Worm (Caenorhabditis elegans): ENCODE results near the gene trh-1.

DNA sequence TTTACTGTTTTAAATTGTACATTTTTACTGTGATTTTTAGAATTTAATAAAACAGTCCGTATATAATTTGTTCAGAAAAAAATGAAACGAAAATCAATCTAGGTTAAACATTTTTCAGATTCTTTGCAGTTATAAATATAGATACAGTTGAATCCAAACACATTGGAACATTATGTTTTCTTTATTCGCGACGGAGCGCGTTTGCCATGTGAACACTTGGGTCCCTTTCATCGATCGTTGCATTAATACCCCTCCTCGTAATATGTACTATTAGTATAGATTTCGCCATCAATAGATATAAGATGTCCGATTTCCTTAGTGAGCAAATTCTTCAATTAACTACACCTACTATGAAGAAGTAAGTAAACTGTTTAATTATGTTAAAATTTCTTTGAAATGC, 33.4 kb upstream of the trh-1 start, which contains the start of gene C49C3.8:
- TF ChIP-seq unc-42 (tag; optimal IDR thresholded peaks at IDR 0.05): no peak
- no peak for TF ChIP-seq pag-3 (tag; optimal IDR thresholded peaks at IDR 0.05; ENCODE audit: borderline replicate concordance)
- TF ChIP-seq nhr-11 (tag; optimal IDR thresholded peaks at IDR 0.05): no peak
- TF ChIP-seq C08G9.2 (tag; optimal IDR thresholded peaks at IDR 0.05): no peak
- TF ChIP-seq ceh-30 (tag; optimal IDR thresholded peaks at IDR 0.05): no peak
- no peak for TF ChIP-seq sox-4 (tag; optimal IDR thresholded peaks at IDR 0.05)
- TF ChIP-seq ama-1 (optimal IDR thresholded peaks at IDR 0.05): no peak
- no peak for TF ChIP-seq ceh-24 (tag; optimal IDR thresholded peaks at IDR 0.05)
- no peak for TF ChIP-seq ceh-22 (tag; optimal IDR thresholded peaks at IDR 0.05)
- no peak for TF ChIP-seq unc-3 (GFP tag; conservative IDR thresholded peaks at IDR 0.05)
- no peak for TF ChIP-seq unc-3 (tag; optimal IDR thresholded peaks at IDR 0.05)
